Worm (Caenorhabditis elegans): Measurements from ENCODE around the gene fbxb-37.

ce11 chrII:2058985-2059384 is 34.7 kb downstream of the fbxb-37 start, which contains the start of gene F07E5.5:
- no peak for TF ChIP-seq tbx-2 (tag; optimal IDR thresholded peaks at IDR 0.05)
- no peak for TF ChIP-seq elt-3 (tag; optimal IDR thresholded peaks at IDR 0.05)
- TF ChIP-seq ama-1 (optimal IDR thresholded peaks at IDR 0.05) = no peak
- no peak for TF ChIP-seq ztf-11 (tag; optimal IDR thresholded peaks at IDR 0.05)
- TF ChIP-seq unc-39 (tag; optimal IDR thresholded peaks at IDR 0.05) = no peak
- TF ChIP-seq nhr-11 (tag; optimal IDR thresholded peaks at IDR 0.05) = no peak
- TF ChIP-seq jun-1 (tag; optimal IDR thresholded peaks at IDR 0.05) = no peak
